Worm (Caenorhabditis elegans): ENCODE results near the gene K08H10.10.

K08H10.10 gene

ce11 chrV:10023062-10023536 lies 22.2 kb downstream of the K08H10.10 start:
- TF ChIP-seq pax-1 (tag; optimal IDR thresholded peaks at IDR 0.05): no peak
- no peak for TF ChIP-seq ets-4 (tag; optimal IDR thresholded peaks at IDR 0.05)
- TF ChIP-seq ceh-45 (GFP tag; IDR thresholded peaks at IDR 0.05): no peak
- TF ChIP-seq gmeb-2 (tag; optimal IDR thresholded peaks at IDR 0.05): no peak
- no peak for TF ChIP-seq nfya-1 (tag; optimal IDR thresholded peaks at IDR 0.05)
- no peak for TF ChIP-seq ztf-16 (tag; optimal IDR thresholded peaks at IDR 0.05)
- no peak for TF ChIP-seq unc-86 (tag; optimal IDR thresholded peaks at IDR 0.05)
- TF ChIP-seq nhr-232 (tag; optimal IDR thresholded peaks at IDR 0.05): no peak
- no peak for TF ChIP-seq ceh-24 (tag; optimal IDR thresholded peaks at IDR 0.05)
- TF ChIP-seq unc-55 (GFP tag; optimal IDR thresholded peaks at IDR 0.05): no peak
- no peak for TF ChIP-seq fax-1 (tag; optimal IDR thresholded peaks at IDR 0.05)
- no peak for TF ChIP-seq odd-2 (tag; optimal IDR thresholded peaks at IDR 0.05)
- TF ChIP-seq unc-42 (tag; optimal IDR thresholded peaks at IDR 0.05): no peak
- TF ChIP-seq nhr-11 (tag; optimal IDR thresholded peaks at IDR 0.05): no peak

ce11 chrV:10030992-10031383 lies 30.1 kb downstream of the K08H10.10 start, which contains the start of gene acl-2:
Gene acl-2 (minus strand): TSS chrV:10031092.
- no peak for TF ChIP-seq pag-3 (tag; optimal IDR thresholded peaks at IDR 0.05; ENCODE audit: borderline replicate concordance)
- no peak for TF ChIP-seq gmeb-2 (tag; optimal IDR thresholded peaks at IDR 0.05)
- no peak for TF ChIP-seq fkh-10 (GFP tag; optimal IDR thresholded peaks at IDR 0.05)
- no peak for TF ChIP-seq F13H6.1 (tag; optimal IDR thresholded peaks at IDR 0.05)

ce11 chrV:10031384-10032171 lies 30.7 kb downstream of the K08H10.10 start:
- peak; percentile 57 for TF ChIP-seq zip-5 (tag; optimal IDR thresholded peaks at IDR 0.05)
- peak; percentile 13 for TF ChIP-seq ets-4 (tag; optimal IDR thresholded peaks at IDR 0.05)
- peak; percentile 40 for TF ChIP-seq ceh-2 (tag; optimal IDR thresholded peaks at IDR 0.05)
- TF ChIP-seq T23F11.4 (GFP tag; optimal IDR thresholded peaks at IDR 0.05): no peak
- no peak for TF ChIP-seq pqm-1 (tag; optimal IDR thresholded peaks at IDR 0.05)
- TF ChIP-seq fkh-6 (tag; optimal IDR thresholded peaks at IDR 0.05): no peak
- peak; percentile 48 for TF ChIP-seq C08G9.2 (tag; optimal IDR thresholded peaks at IDR 0.05)
- TF ChIP-seq ceh-24 (tag; optimal IDR thresholded peaks at IDR 0.05): no peak
- TF ChIP-seq ceh-31 (tag; optimal IDR thresholded peaks at IDR 0.05): peak; percentile 31
- TF ChIP-seq hlh-13 (GFP tag; optimal IDR thresholded peaks at IDR 0.05): no peak

- TF ChIP-seq nhr-232 (tag; optimal IDR thresholded peaks at IDR 0.05): no peak
- peak; percentile 30 for TF ChIP-seq unc-42 (tag; optimal IDR thresholded peaks at IDR 0.05)
These were observed 34.7 kb downstream of the K08H10.10 start for ce11 chrV:10035586-10035985.

- TF ChIP-seq ceh-2 (tag; optimal IDR thresholded peaks at IDR 0.05) (no peak), C38D4.7 (GFP tag; optimal IDR thresholded peaks at IDR 0.05) (no peak), ceh-34 (tag; optimal IDR thresholded peaks at IDR 0.05) (peak; percentile 55), ceh-31 (tag; optimal IDR thresholded peaks at IDR 0.05) (peak; percentile 35), nfya-1 (tag; optimal IDR thresholded peaks at IDR 0.05) (peak; percentile 36), T23F11.4 (GFP tag; optimal IDR thresholded peaks at IDR 0.05) (no peak), tbx-2 (tag; optimal IDR thresholded peaks at IDR 0.05) (peak; percentile 11), ceh-18 (tag; optimal IDR thresholded peaks at IDR 0.05) (peak; percentile 45)
These were observed 35.4 kb downstream of the K08H10.10 start, which contains the start of gene T06E8.2 for ce11 chrV:10036275-10036674. Gene T06E8.2 (minus strand): TSS chrV:10036413.

- TF ChIP-seq npax-4 (tag; optimal IDR thresholded peaks at IDR 0.05) (no peak), ceh-19 (GFP tag; optimal IDR thresholded peaks at IDR 0.05) (no peak), tbx-7 (tag; optimal IDR thresholded peaks at IDR 0.05) (no peak), tbx-2 (tag; optimal IDR thresholded peaks at IDR 0.05) (no peak), ahr-1 (tag; optimal IDR thresholded peaks at IDR 0.05) (no peak), hlh-13 (GFP tag; optimal IDR thresholded peaks at IDR 0.05) (no peak), gmeb-2 (tag; optimal IDR thresholded peaks at IDR 0.05) (no peak), unc-42 (tag; optimal IDR thresholded peaks at IDR 0.05) (no peak), rnt-1 (tag; optimal IDR thresholded peaks at IDR 0.05) (no peak), unc-3 (GFP tag; conservative IDR thresholded peaks at IDR 0.05) (no peak), unc-3 (tag; optimal IDR thresholded peaks at IDR 0.05) (no peak)
These were observed 36.2 kb downstream of the K08H10.10 start, which contains the start of gene F57A8.1 for ce11 chrV:10037040-10037439. Gene F57A8.1 (plus strand): TSS chrV:10037340.

All from whole organism, late embryonic.